Worm (Caenorhabditis elegans): ENCODE results near the gene vab-9.

- no peak for TF ChIP-seq ceh-9 (tag; optimal IDR thresholded peaks at IDR 0.05)
- no peak for TF ChIP-seq nfya-1 (tag; optimal IDR thresholded peaks at IDR 0.05; ENCODE audit: insufficient read depth)
- no peak for TF ChIP-seq ama-1 (optimal IDR thresholded peaks at IDR 0.05)
- TF ChIP-seq elt-1 (tag; optimal IDR thresholded peaks at IDR 0.05) = no peak
- TF ChIP-seq nhr-237 (tag; optimal IDR thresholded peaks at IDR 0.05) = no peak
These were observed 37.9 kb upstream of the vab-9 start for ce11 chrII:8675369-8675768.
